Fruit fly (Drosophila melanogaster) Kc167 (cell line): ENCODE measurements around the gene CG9702.

Source experiments
- Myc ChIP-seq: fragments of >200 bp; optimal IDR thresholded peaks from 2 replicates; lab custom pipeline; 2017; ENCODE audit warnings: missing external identifiers
- Sin3A ChIP-seq: fragments of >200 bp; optimal IDR thresholded peaks from 2 replicates; lab custom pipeline; 2018; ENCODE audit warnings: missing external identifiers
- h ChIP-seq: fragments of >200 bp; optimal IDR thresholded peaks from 3 replicates; lab custom pipeline; 2018; ENCODE audit warnings: missing external identifiers
- insv ChIP-seq: fragments of >200 bp; optimal IDR thresholded peaks from 3 replicates; lab custom pipeline; 2018; ENCODE audit warnings: missing external identifiers
- psq ChIP-seq: fragments of >200 bp; optimal IDR thresholded peaks from 2 replicates; lab custom pipeline; 2017; ENCODE audit warnings: missing external identifiers
- ttk ChIP-seq: sonication (Bioruptor generic); optimal IDR thresholded peaks from 2 replicates; lab custom pipeline; 2017; ENCODE audit warnings: missing external identifiers

The CG9702 gene

DNA sequence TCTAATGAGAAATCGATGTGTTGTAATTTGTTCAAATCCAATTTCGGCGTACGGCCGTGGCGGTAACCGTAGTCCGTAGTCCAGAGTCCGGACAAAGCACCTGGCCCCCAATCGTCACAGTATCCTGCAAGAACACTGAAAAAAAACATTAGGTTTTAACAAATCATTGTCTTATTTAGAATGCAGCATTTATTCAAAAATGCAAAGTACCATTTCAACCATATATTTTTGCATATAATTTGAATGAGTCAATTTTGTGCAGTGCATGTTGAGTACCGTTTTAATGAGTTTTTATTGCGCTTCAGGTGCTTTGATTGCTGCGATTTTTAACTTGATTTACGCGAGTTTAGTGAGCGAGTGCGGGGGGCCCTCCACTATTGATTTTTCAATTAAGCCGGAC lies 18.0 kb upstream of the CG9702 start:
- TF ChIP-seq Myc (lab: Kevin White, UChicago) (no peak), h (lab: Kevin White, UChicago) (no peak), ttk (lab: Kevin White, UChicago) (no peak), psq (lab: Kevin White, UChicago) (no peak), Sin3A (lab: Kevin White, UChicago) (no peak), insv (lab: Kevin White, UChicago) (no peak)

DNA sequence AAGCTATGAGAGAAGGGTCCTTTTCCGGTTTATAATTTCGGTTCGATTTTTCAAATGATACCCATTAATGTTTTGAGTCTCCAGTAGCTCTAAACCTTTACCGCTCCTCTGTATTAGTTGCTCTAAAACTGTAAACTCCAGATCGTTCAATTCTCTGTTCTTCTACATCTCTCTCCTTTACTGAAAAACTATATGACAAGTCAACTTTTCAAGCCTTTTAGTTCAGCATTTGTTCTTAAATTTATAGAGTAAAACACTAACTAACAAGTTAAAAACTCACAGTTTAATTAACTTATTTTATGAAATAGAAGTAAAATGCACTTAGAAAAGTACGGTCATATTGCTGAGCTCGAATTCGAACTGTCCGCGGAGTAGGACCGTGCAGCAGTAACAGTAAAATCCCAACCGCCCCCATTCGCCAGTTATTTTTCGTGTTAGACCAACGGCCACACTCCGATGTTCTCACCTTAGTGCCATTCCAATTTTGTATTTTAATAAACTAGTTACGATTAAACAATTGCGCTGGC lies 16.4 kb upstream of the CG9702 start:
- no peak for TF ChIP-seq ttk (lab: Kevin White, UChicago)
- TF ChIP-seq insv (lab: Kevin White, UChicago), result no peak
- no peak for TF ChIP-seq Myc (lab: Kevin White, UChicago)
- TF ChIP-seq h (lab: Kevin White, UChicago), result no peak
- TF ChIP-seq psq (lab: Kevin White, UChicago), result no peak
- no peak for TF ChIP-seq Sin3A (lab: Kevin White, UChicago)

DNA sequence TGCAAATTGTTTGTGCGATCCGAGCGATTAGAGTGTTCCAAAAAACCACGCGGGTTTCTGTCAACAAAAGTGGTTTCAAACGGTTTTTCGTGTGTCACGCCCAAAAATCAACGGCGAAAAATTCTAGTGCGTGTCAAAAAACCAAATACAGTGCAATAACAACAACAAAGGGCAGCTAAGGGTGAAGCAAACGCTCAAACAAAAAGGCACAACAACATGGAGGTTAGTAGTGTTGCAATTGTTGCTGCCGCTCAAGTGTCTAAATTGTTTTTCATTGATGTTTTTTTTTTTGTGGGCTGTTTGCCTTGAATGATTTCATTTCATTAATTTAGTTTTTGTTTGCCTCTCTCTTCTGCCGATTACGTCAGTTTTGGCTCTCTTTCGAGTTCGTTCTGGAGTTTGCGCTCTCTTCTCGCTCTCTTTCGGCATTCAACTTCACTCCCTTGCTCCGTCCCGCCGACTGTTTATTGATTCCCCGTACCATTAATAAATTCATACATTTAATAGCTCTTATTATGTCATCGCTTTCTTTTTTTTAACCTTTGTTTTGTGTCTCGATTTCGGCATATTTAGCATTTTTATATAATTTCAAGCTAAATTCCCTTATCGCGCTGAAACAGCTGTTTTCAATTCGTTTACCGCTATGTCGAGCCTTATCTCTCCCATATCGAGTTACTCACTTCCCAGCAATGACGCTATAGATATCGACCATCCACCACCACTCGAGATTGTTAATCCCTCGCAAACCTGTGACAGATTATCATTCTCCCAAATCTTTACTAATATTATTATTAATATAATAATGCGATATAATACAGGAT lies 15.8 kb upstream of the CG9702 start:
- TF ChIP-seq insv (lab: Kevin White, UChicago) (no peak), psq (lab: Kevin White, UChicago) (no peak), h (lab: Kevin White, UChicago) (no peak), ttk (lab: Kevin White, UChicago) (no peak), Myc (lab: Kevin White, UChicago) (no peak), Sin3A (lab: Kevin White, UChicago) (no peak)

DNA sequence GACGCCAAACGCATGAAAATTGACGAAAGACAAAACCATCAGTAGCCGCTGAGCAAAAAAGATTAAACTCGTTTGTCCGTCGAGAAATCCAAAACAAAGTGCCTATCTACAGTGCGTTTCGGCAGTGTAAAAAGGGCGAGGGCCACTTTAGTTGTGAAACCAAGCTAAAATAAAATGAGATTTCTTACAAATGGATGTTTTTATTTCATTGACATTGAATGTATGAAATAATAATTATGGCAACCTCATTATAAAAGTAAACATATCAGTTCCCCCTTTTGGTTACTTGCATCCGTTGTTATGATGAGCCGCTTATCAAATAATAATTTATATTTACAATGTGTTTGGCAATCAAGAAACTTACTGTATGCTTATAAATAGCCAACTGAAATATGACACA lies 14.8 kb upstream of the CG9702 start:
- no peak for TF ChIP-seq psq (lab: Kevin White, UChicago)

dm6 chr3R:30566181-30566902 lies 12.9 kb upstream of the CG9702 start:
- no peak for TF ChIP-seq ttk (lab: Kevin White, UChicago)
- no peak for TF ChIP-seq Sin3A (lab: Kevin White, UChicago)
- TF ChIP-seq h (lab: Kevin White, UChicago), result no peak
- no peak for TF ChIP-seq insv (lab: Kevin White, UChicago)
- TF ChIP-seq psq (lab: Kevin White, UChicago), result no peak
- no peak for TF ChIP-seq Myc (lab: Kevin White, UChicago)

dm6 chr3R:30567215-30567614 lies 12.0 kb upstream of the CG9702 start:
- no peak for TF ChIP-seq psq (lab: Kevin White, UChicago)
- TF ChIP-seq h (lab: Kevin White, UChicago), result no peak
- no peak for TF ChIP-seq ttk (lab: Kevin White, UChicago)
- no peak for TF ChIP-seq Myc (lab: Kevin White, UChicago)
- TF ChIP-seq Sin3A (lab: Kevin White, UChicago), result no peak
- TF ChIP-seq insv (lab: Kevin White, UChicago), result no peak

- TF ChIP-seq psq (lab: Kevin White, UChicago) (no peak), ttk (lab: Kevin White, UChicago) (no peak)
These were observed 8.6 kb upstream of the CG9702 start for dm6 chr3R:30570554-30571141.

dm6 chr3R:30583542-30583941 lies 4.3 kb downstream of the CG9702 start, which contains the start of gene Rpt6R:
TSS of gene Rpt6R (minus strand) at chr3R:30583697.
- TF ChIP-seq ttk (lab: Kevin White, UChicago) (no peak), Sin3A (lab: Kevin White, UChicago) (no peak), insv (lab: Kevin White, UChicago) (no peak), psq (lab: Kevin White, UChicago) (no peak), h (lab: Kevin White, UChicago) (no peak), Myc (lab: Kevin White, UChicago) (no peak)

dm6 chr3R:30587196-30587753 lies 8.0 kb downstream of the CG9702 start, which contains the start of gene CG9717:
TSS of gene CG9717 (minus strand) at chr3R:30587302.
- TF ChIP-seq Sin3A (lab: Kevin White, UChicago), result no peak
- no peak for TF ChIP-seq psq (lab: Kevin White, UChicago)
- TF ChIP-seq insv (lab: Kevin White, UChicago), result no peak
- TF ChIP-seq ttk (lab: Kevin White, UChicago), result no peak
- TF ChIP-seq Myc (lab: Kevin White, UChicago), result no peak
- TF ChIP-seq h (lab: Kevin White, UChicago), result no peak

DNA sequence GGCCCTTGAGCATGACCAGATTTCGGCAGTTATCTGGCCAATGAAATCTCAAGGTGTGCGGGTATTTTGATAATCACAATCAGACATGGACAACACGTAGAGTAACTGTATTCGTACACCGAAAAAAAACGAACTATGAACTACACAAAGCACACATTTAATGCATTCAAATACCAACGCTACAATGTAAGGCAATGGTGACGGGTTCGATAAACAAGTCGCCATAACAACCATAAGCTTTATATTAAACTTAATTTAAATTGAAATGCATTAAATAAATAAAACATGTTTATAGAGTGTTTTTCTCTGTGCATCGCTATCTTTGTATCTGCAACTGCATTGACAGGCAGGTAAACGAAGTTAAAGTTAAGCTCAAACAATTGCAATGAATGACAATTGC lies 11.0 kb downstream of the CG9702 start:
- no peak for TF ChIP-seq h (lab: Kevin White, UChicago)
- TF ChIP-seq ttk (lab: Kevin White, UChicago), result no peak
- no peak for TF ChIP-seq Myc (lab: Kevin White, UChicago)
- TF ChIP-seq insv (lab: Kevin White, UChicago), result no peak
- TF ChIP-seq Sin3A (lab: Kevin White, UChicago), result no peak
- no peak for TF ChIP-seq psq (lab: Kevin White, UChicago)

dm6 chr3R:30590845-30591244 lies 11.6 kb downstream of the CG9702 start:
- no peak for TF ChIP-seq Myc (lab: Kevin White, UChicago)
- no peak for TF ChIP-seq insv (lab: Kevin White, UChicago)
